Worm (Caenorhabditis elegans) whole organism, L4 larva: ENCODE results near the gene daf-10.
A peak's percentile ranks its signal among the peaks of the same experiment; 100 is the strongest.

Experiments used
- F49E8.2 ChIP-seq: sonication (generic microtip); optimal IDR thresholded peaks from 2 replicates; lab custom pipeline; 2016; ENCODE audit warnings: missing compliant biosample characterization, mild to moderate bottlenecking, missing genetic modification characterization, borderline replicate concordance
- T20F7.1 ChIP-seq: fragments of 200-800 bp; sonication (Bioruptor generic); optimal IDR thresholded peaks from 2 replicates; lab custom pipeline; 2018; ENCODE audit warnings: mild to moderate bottlenecking, missing genetic modification characterization, missing compliant biosample characterization
- T26A8.4 ChIP-seq: fragments of 200-800 bp; sonication (Bioruptor generic); IDR thresholded peaks from 2 replicates; pipeline ENCODE4 v1.3.6; 2022; ENCODE audit warnings: missing genetic modification characterization, missing compliant biosample characterization
- Y105C5A.15 ChIP-seq: fragments of 200-800 bp; sonication (Bioruptor generic); IDR thresholded peaks from 2 replicates; pipeline ENCODE4 v1.3.6; 2022; ENCODE audit warnings: missing genetic modification characterization, missing compliant biosample characterization
- Y48G9A.11 ChIP-seq: fragments of 200-800 bp; sonication (Bioruptor generic); IDR thresholded peaks from 2 replicates; pipeline ENCODE4 v1.3.6; 2022; ENCODE audit warnings: missing genetic modification reagents, missing genetic modification characterization, missing compliant biosample characterization
- Y5F2A.4 ChIP-seq: fragments of 200-800 bp; sonication (Bioruptor generic); optimal IDR thresholded peaks from 2 replicates; lab custom pipeline; 2018; ENCODE audit warnings: mild to moderate bottlenecking, missing genetic modification characterization, missing compliant biosample characterization
- Y75B8A.6 ChIP-seq: fragments of 200-800 bp; sonication (Bioruptor generic); IDR thresholded peaks from 2 replicates; pipeline ENCODE4 v1.3.6; 2022; ENCODE audit warnings: missing genetic modification reagents, missing genetic modification characterization, missing compliant biosample characterization
- ZK337.2 ChIP-seq: fragments of 200-800 bp; sonication (Bioruptor generic); IDR thresholded peaks from 2 replicates; pipeline ENCODE4 v1.3.6; 2022; ENCODE audit warnings: missing genetic modification reagents, missing genetic modification characterization, missing compliant biosample characterization
- arid-1 ChIP-seq: fragments of 200-800 bp; sonication (Bioruptor generic); conservative IDR thresholded peaks from 2 replicates; pipeline ENCODE4 v1.3.6; 2022; ENCODE audit warnings: missing genetic modification reagents, missing genetic modification characterization, missing compliant biosample characterization
- ceh-20 ChIP-seq: fragments of 200-800 bp; sonication (Bioruptor generic); IDR thresholded peaks from 2 replicates; pipeline ENCODE4 v1.3.6; 2022; ENCODE audit warnings: missing genetic modification reagents, missing genetic modification characterization, missing compliant biosample characterization
- ceh-62 ChIP-seq: sonication (generic microtip); optimal IDR thresholded peaks from 2 replicates; lab custom pipeline; 2017; ENCODE audit warnings: missing biosample characterization, missing genetic modification characterization
- ceh-82 ChIP-seq: sonication (generic microtip); optimal IDR thresholded peaks from 2 replicates; lab custom pipeline; 2017; ENCODE audit warnings: missing biosample characterization, missing genetic modification characterization
- daf-16 ChIP-seq, 3 experiments: sonication (generic microtip); optimal IDR thresholded peaks; 2 replicates each; lab custom pipeline; 2016 to 2017; ENCODE audit warnings: missing genetic modification characterization in 3 of 3, missing genetic modification reagents in 3 of 3, mild to moderate bottlenecking in 2 of 3, missing compliant biosample characterization in 2 of 3, missing biosample characterization in 1 of 3, moderate library complexity in 1 of 3
- daf-8 ChIP-seq: fragments of 200-800 bp; sonication (Bioruptor generic); IDR thresholded peaks from 2 replicates; pipeline ENCODE4 v1.3.6; 2022; ENCODE audit warnings: missing genetic modification characterization, missing compliant biosample characterization
- dmd-8 ChIP-seq: fragments of 200-800 bp; sonication (Bioruptor generic); IDR thresholded peaks from 2 replicates; pipeline ENCODE4 v1.3.6; 2022; ENCODE audit warnings: missing genetic modification characterization, missing compliant biosample characterization
- dmd-9 ChIP-seq: fragments of 200-800 bp; sonication (Bioruptor generic); IDR thresholded peaks from 2 replicates; pipeline ENCODE4 v1.3.6; 2022; ENCODE audit warnings: missing genetic modification reagents, missing genetic modification characterization, missing compliant biosample characterization
- egl-43 ChIP-seq: fragments of 200-800 bp; sonication (Bioruptor generic); IDR thresholded peaks from 2 replicates; pipeline ENCODE4 v1.3.6; 2022; ENCODE audit warnings: missing genetic modification reagents, missing genetic modification characterization, missing compliant biosample characterization
- gei-8 ChIP-seq: fragments of 200-800 bp; sonication (Bioruptor generic); optimal IDR thresholded peaks from 2 replicates; lab custom pipeline; 2018; ENCODE audit warnings: mild to moderate bottlenecking, missing genetic modification characterization, missing compliant biosample characterization
- hif-1 ChIP-seq, 2 experiments: sonication (generic microtip); optimal IDR thresholded peaks; 2 replicates each; lab custom pipeline; 2016 to 2017; ENCODE audit warnings: missing compliant biosample characterization in 2 of 2, missing genetic modification characterization in 2 of 2, missing genetic modification reagents in 2 of 2, missing genotype in 2 of 2, mild to moderate bottlenecking in 1 of 2
- lim-7 ChIP-seq: fragments of 200-800 bp; sonication (Bioruptor generic); IDR thresholded peaks from 2 replicates; pipeline ENCODE4 v1.3.6; 2022; ENCODE audit warnings: missing genetic modification characterization, missing compliant biosample characterization
- lin-1 ChIP-seq: fragments of 200-800 bp; sonication (Bioruptor generic); IDR thresholded peaks from 2 replicates; pipeline ENCODE4 v1.3.6; 2022; ENCODE audit warnings: missing genetic modification reagents, missing genetic modification characterization, missing compliant biosample characterization
- lin-13 ChIP-seq: fragments of 150-350 bp; optimal IDR thresholded peaks from 2 replicates; lab custom pipeline; 2014; ENCODE audit warnings: missing biosample characterization, missing genetic modification reagents, missing genetic modification characterization
- lin-38 ChIP-seq: fragments of 200-800 bp; sonication (Bioruptor generic); IDR thresholded peaks from 2 replicates; pipeline ENCODE4 v1.3.6; 2022; ENCODE audit warnings: missing genetic modification reagents, missing genetic modification characterization, missing compliant biosample characterization
- madf-5 ChIP-seq, 2 experiments: fragments of 200-800 bp; sonication (Bioruptor generic); IDR thresholded peaks; 2 replicates each; pipeline ENCODE4 v1.3.6; 2022; ENCODE audit warnings: missing compliant biosample characterization in 2 of 2, missing genetic modification characterization in 2 of 2
- mdl-1 ChIP-seq, 2 experiments: fragments of 150-350 bp in 1 of 2; sonication (generic microtip) in 1 of 2; optimal IDR thresholded peaks; 2 replicates each; lab custom pipeline; 2014 to 2017; ENCODE audit warnings: missing biosample characterization in 2 of 2, missing genetic modification characterization in 2 of 2
- mep-1 ChIP-seq: fragments of 150-350 bp; sonication (generic microtip); optimal IDR thresholded peaks from 3 replicates; lab custom pipeline; 2014; ENCODE audit warnings: missing biosample characterization, missing genetic modification characterization
- nhr-102 ChIP-seq: sonication (generic microtip); optimal IDR thresholded peaks from 2 replicates; lab custom pipeline; 2016; ENCODE audit warnings: mild to moderate bottlenecking, missing genetic modification characterization, moderate library complexity, missing compliant biosample characterization
- nhr-41 ChIP-seq: fragments of 200-800 bp; sonication (Bioruptor generic); IDR thresholded peaks from 2 replicates; pipeline ENCODE4 v1.3.6; 2022; ENCODE audit warnings: missing genetic modification reagents, missing genetic modification characterization, missing compliant biosample characterization
- pha-4 ChIP-seq, 2 experiments: fragments of 150-350 bp in 1 of 2; fragments of 200-800 bp in 1 of 2; sonication (Bioruptor generic) in 1 of 2; IDR thresholded peaks in 1 of 2; optimal IDR thresholded peaks in 1 of 2; 2 replicates each; pipeline versions ENCODE4 v1.3.6 to Lab custom; 2014 to 2022; ENCODE audit warnings: missing genetic modification characterization in 2 of 2, missing genetic modification reagents in 2 of 2, missing biosample characterization in 1 of 2, missing compliant biosample characterization in 1 of 2
- php-3 ChIP-seq: fragments of 200-800 bp; sonication (Bioruptor generic); IDR thresholded peaks from 2 replicates; pipeline ENCODE4 v1.3.6; 2022; ENCODE audit warnings: missing genetic modification reagents, missing genetic modification characterization, missing compliant biosample characterization
- sdz-12 ChIP-seq: fragments of 200-800 bp; sonication (Bioruptor generic); optimal IDR thresholded peaks from 2 replicates; lab custom pipeline; 2018; ENCODE audit warnings: mild to moderate bottlenecking, missing genetic modification characterization, missing compliant biosample characterization
- snpc-1.2 ChIP-seq: fragments of 200-800 bp; sonication (Bioruptor generic); IDR thresholded peaks from 2 replicates; pipeline ENCODE4 v1.3.6; 2022; ENCODE audit warnings: missing genetic modification reagents, missing genetic modification characterization, missing compliant biosample characterization
- snpc-4 ChIP-seq: fragments of 150-350 bp; optimal IDR thresholded peaks from 2 replicates; lab custom pipeline; 2014; ENCODE audit warnings: missing biosample characterization, missing genetic modification characterization
- spr-1 ChIP-seq: sonication (generic microtip); optimal IDR thresholded peaks from 2 replicates; lab custom pipeline; 2016; ENCODE audit warnings: mild to moderate bottlenecking, missing genetic modification characterization, missing compliant biosample characterization
- unc-130 ChIP-seq: sonication (generic microtip); optimal IDR thresholded peaks from 2 replicates; lab custom pipeline; 2016; ENCODE audit warnings: missing genetic modification reagents, missing genetic modification characterization, missing compliant biosample characterization
- zfp-3 ChIP-seq: fragments of 200-800 bp; sonication (Bioruptor generic); conservative IDR thresholded peaks from 2 replicates; pipeline ENCODE4 v1.3.6; 2022; ENCODE audit warnings: missing genetic modification reagents, missing genetic modification characterization, missing compliant biosample characterization
- zip-11 ChIP-seq: fragments of 200-800 bp; sonication (Bioruptor generic); IDR thresholded peaks from 2 replicates; pipeline ENCODE4 v1.3.6; 2022; ENCODE audit warnings: missing genetic modification characterization, missing compliant biosample characterization
- ztf-7 ChIP-seq: fragments of 150-350 bp; optimal IDR thresholded peaks from 2 replicates; lab custom pipeline; 2014; ENCODE audit warnings: missing biosample characterization, missing genetic modification characterization

daf-10 gene

DNA sequence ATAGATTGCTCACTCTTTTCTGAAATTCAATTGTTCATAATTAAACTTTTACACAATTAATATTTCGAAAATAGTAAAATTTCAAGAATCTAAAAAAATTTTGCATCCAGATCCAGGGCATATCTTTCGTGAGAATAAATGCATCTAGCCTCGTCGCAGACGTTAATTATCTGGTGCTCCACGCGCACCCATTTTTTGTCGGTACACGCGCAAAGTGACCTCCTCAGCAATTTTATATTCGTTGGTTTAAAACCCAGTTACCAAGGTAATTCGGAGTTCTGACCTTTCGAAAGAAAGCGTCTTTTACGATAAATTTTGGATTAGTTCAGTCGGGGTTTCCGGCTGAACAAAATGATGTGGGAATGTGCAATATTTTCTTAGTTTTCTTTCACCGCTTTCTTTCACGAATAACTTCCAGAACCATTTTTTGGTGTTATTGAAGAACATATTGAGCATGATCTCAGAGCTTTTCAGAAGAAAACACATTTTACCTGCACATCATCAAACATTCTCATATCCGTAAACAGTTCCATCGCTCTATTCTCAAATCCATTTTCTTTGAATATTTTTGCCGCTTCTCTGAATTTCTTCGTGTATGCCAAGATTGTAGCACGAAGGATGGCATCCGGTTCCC, 5.7 kb downstream of the daf-10 start (continued):
- TF ChIP-seq hif-1 (tag; optimal IDR thresholded peaks at IDR 0.05; lab: Kevin White, UChicago): no peak

DNA sequence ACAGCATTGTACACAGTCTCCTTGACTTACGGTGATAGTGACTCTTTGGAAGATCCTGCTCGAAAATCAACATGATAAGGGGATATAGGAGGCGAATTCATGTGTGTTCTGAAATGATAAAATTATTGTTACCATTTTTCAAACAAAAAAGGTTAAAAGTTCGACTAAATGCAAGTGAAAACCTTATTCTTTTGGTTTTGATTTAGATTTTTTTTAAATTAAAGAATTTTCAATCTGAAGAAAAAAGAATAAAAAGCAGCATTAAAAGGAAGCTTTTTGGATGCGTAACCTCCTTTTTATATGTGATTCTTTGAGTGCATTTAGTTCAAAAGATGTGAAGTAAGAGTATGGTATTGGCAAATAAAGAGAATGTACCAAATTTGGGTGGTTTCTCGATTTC, 10.6 kb downstream of the daf-10 start, which contains the start of gene delm-1:
TSS of gene delm-1 (minus strand) at position 101 of the 400 bp plus-strand sequence.
- TF ChIP-seq daf-8 (no peak), madf-5 (GFP tag; IDR thresholded peaks at IDR 0.05; lab: Robert Waterston, UW) (no peak), ZK337.2 (GFP tag; lab: Robert Waterston, UW) (no peak), mep-1 (tag; lab: Kevin White, UChicago) (no peak), lin-1 (no peak), ztf-7 (tag; lab: Kevin White, UChicago) (no peak), unc-130 (no peak), dmd-9 (GFP tag; lab: Robert Waterston, UW) (no peak), snpc-4 (tag; lab: Kevin White, UChicago) (no peak), dmd-8 (GFP tag; lab: Robert Waterston, UW) (no peak), php-3 (GFP tag; lab: Robert Waterston, UW) (no peak), mdl-1 (tag; optimal IDR thresholded peaks at IDR 0.05; lab: Kevin White, UChicago) (no peak), pha-4 (GFP tag; IDR thresholded peaks at IDR 0.05; lab: Robert Waterston, UW) (no peak), pha-4 (tag; optimal IDR thresholded peaks at IDR 0.05; lab: Kevin White, UChicago) (no peak), sdz-12 (GFP tag; lab: Kevin White, UChicago) (no peak), gei-8 (no peak), Y5F2A.4 (no peak), nhr-102 (tag; lab: Kevin White, UChicago) (no peak), Y75B8A.6 (GFP tag; lab: Robert Waterston, UW) (no peak)

DNA sequence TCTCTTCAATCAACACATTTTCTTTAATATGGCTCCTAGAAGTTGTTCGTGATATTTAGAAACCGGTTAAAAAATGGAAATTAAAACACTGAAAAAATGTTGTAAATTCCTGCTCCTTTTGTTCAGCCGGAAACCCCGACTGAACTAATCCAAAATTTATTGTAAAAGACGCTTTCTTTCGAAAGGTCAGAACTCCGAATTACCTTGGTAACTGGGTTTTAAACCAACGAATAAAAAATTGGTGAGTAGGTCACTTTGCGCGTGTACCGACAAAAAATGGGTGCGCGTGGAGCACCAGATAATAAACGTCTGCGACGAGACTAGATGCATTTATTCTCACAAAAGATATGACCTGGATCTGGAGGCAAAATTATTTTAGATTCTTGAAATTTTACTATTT, 15.4 kb downstream of the daf-10 start:
- TF ChIP-seq lim-7 (GFP tag; lab: Robert Waterston, UW) (0 out of 2 replicates have a peak, but pooled peaks have one; percentile 43), egl-43 (GFP tag; lab: Robert Waterston, UW) (no peak), snpc-1.2 (GFP tag; lab: Robert Waterston, UW) (peak; percentile 88), daf-16 (GFP tag; optimal IDR thresholded peaks at IDR 0.05; lab: Kevin White, UChicago) (no peak), daf-16 (tag; optimal IDR thresholded peaks at IDR 0.05; lab: Kevin White, UChicago) (peak; percentile 19), F49E8.2 (tag; lab: Kevin White, UChicago) (peak; percentile 51), arid-1 (GFP tag; lab: Robert Waterston, UW) (peak; percentile 70), nhr-102 (tag; lab: Kevin White, UChicago) (peak; percentile 30), php-3 (GFP tag; lab: Robert Waterston, UW) (0 out of 2 replicates have a peak, but pooled peaks have one; percentile 18), nhr-41 (GFP tag; lab: Robert Waterston, UW) (0 out of 2 replicates have a peak, but pooled peaks have one; percentile 26), ceh-82 (no peak), Y48G9A.11 (GFP tag; lab: Robert Waterston, UW) (peak; percentile 57), T20F7.1 (no peak), ceh-62 (no peak), daf-8 (no peak), lin-1 (no peak), zfp-3 (GFP tag; lab: Robert Waterston, UW) (0 out of 2 replicates have a peak, but pooled peaks have one; percentile 27), Y105C5A.15 (0 out of 2 replicates have a peak, but pooled peaks have one; percentile 11), lin-13 (peak; percentile 13), dmd-8 (GFP tag; lab: Robert Waterston, UW) (no peak), T26A8.4 (GFP tag; lab: Robert Waterston, UW) (peak; percentile 73), zip-11 (no peak), ceh-20 (no peak), Y5F2A.4 (no peak), spr-1 (no peak), lin-38 (GFP tag; lab: Robert Waterston, UW) (peak; percentile 33)
